Worm (Caenorhabditis elegans): ENCODE measurements around the gene str-12.

DNA sequence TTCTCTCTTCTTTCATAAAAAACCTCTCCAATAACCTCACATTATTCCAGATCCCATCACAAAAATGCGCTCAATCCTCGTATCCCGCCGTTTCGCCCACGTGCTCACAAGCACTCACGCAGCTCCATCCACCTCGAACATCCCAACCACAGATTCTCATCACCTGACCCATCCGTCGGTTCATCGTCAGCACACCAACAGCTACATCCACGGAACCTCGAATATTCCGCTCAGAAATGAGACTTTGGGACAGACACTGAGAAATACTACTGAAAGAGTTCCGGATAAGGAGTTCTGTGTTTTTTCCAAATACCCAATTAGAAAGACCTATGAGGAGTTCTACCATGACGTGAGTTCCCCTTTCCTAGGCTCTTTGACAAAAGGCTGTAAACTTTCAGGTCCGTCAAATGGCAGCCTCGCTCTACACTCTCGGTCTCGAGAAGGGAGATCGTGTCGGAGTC is 43.3 kb upstream of the str-12 start, which contains the start of gene acs-2:
- TF ChIP-seq nhr-28 (tag; optimal IDR thresholded peaks at IDR 0.05): no peak
- no peak for TF ChIP-seq fkh-10 (GFP tag; optimal IDR thresholded peaks at IDR 0.05)
- no peak for TF ChIP-seq ceh-16 (tag; optimal IDR thresholded peaks at IDR 0.05)
- TF ChIP-seq pqm-1 (tag; optimal IDR thresholded peaks at IDR 0.05): no peak
- peak; percentile 96 for TF ChIP-seq ama-1 (optimal IDR thresholded peaks at IDR 0.05)
- TF ChIP-seq aly-2 (tag; optimal IDR thresholded peaks at IDR 0.05): no peak
- no peak for TF ChIP-seq egl-27 (tag; optimal IDR thresholded peaks at IDR 0.05)
- TF ChIP-seq zag-1 (tag; optimal IDR thresholded peaks at IDR 0.05): no peak
- TF ChIP-seq ztf-11 (tag; optimal IDR thresholded peaks at IDR 0.05): no peak
